Fruit fly (Drosophila melanogaster): Measurements from ENCODE around the gene pkaap.
A peak's percentile ranks its signal among the peaks of the same experiment; 100 is the strongest.

pkaap gene

dm6 chr2L:16315027-16315426 lies 26.9 kb downstream of the pkaap start (continued):
- no peak for TF ChIP-seq Blimp-1 (GFP tag; optimal IDR thresholded peaks at IDR 0.05)
- TF ChIP-seq Hr38 (GFP tag; optimal IDR thresholded peaks at IDR 0.05): no peak
- TF ChIP-seq salr (GFP tag; optimal IDR thresholded peaks at IDR 0.05): no peak
- TF ChIP-seq CG34406 (GFP tag; optimal IDR thresholded peaks at IDR 0.05): no peak
- no peak for TF ChIP-seq CG3919 (GFP tag; optimal IDR thresholded peaks at IDR 0.05)
- peak; percentile 65 for TF ChIP-seq CG6808 (GFP tag; optimal IDR thresholded peaks at IDR 0.05)
- no peak for TF ChIP-seq cyc (GFP tag; optimal IDR thresholded peaks at IDR 0.05)
- no peak for TF ChIP-seq pdm3 (GFP tag; optimal IDR thresholded peaks at IDR 0.05)
- TF ChIP-seq net (GFP tag; optimal IDR thresholded peaks at IDR 0.05): no peak
- no peak for TF ChIP-seq CG32006 (GFP tag; optimal IDR thresholded peaks at IDR 0.05)
- no peak for TF ChIP-seq CG11294 (GFP tag; IDR thresholded peaks at IDR 0.05)
- no peak for TF ChIP-seq achi (GFP tag; optimal IDR thresholded peaks at IDR 0.05)
- TF ChIP-seq CG11902 (GFP tag; optimal IDR thresholded peaks at IDR 0.05): no peak
- peak; percentile 62 for TF ChIP-seq fkh (GFP tag; optimal IDR thresholded peaks at IDR 0.05)
- no peak for TF ChIP-seq CG7368 (GFP tag; optimal IDR thresholded peaks at IDR 0.05)
- no peak for TF ChIP-seq Eip75B (GFP tag; optimal IDR thresholded peaks at IDR 0.05)

DNA sequence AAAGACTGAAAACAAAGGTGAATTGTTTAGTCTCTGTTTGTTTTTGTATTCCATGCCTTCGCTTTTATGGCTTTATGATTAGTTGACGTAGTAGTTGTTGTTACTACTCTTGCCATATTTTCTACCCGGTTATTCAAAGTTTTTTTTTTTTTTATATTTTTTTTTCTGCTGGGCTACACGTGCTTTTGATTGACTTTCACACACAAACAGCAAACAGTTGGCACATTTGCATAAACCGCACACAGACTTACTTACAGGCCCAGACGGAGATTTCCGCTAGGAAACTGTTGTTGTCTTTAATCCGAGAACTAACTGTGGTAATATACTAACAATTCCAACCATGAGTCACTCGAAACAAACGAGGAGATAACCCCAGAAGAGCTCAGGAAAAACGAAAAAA lies 27.8 kb downstream of the pkaap start:
- TF ChIP-seq CG10631 (GFP tag; optimal IDR thresholded peaks at IDR 0.05) (no peak), fkh (GFP tag; optimal IDR thresholded peaks at IDR 0.05) (peak; percentile 14)

DNA sequence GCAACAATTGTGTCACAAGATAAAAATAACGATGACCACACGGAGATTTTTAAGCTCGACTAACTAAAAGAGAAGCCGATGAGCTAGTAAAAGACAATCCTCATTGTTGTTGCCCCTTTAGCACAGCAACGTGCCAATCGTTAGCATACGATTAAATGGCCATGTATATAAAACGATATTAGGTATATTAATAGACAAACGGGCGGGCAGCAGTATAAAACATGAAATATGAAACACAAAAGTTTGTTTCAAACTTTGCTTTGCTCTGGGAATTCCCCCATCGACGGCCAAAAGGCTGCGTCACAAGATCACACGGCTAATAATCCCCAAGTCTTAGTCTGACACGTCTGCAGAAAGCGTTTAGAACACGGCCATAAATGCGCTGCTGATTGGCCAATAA lies 28.3 kb downstream of the pkaap start:
- no peak for TF ChIP-seq CG8319 (GFP tag; optimal IDR thresholded peaks at IDR 0.05)
- TF ChIP-seq achi (GFP tag; optimal IDR thresholded peaks at IDR 0.05): no peak
- TF ChIP-seq Eip75B (GFP tag; optimal IDR thresholded peaks at IDR 0.05): no peak
- no peak for TF ChIP-seq CG6163 (GFP tag; IDR thresholded peaks at IDR 0.05)
- TF ChIP-seq ss (GFP tag; optimal IDR thresholded peaks at IDR 0.05): no peak
- no peak for TF ChIP-seq CG6276 (GFP tag; optimal IDR thresholded peaks at IDR 0.05)
- TF ChIP-seq CG10669 (GFP tag; optimal IDR thresholded peaks at IDR 0.05): no peak
- TF ChIP-seq acj6 (GFP tag; optimal IDR thresholded peaks at IDR 0.05): no peak
- no peak for TF ChIP-seq CG4318 (GFP tag; optimal IDR thresholded peaks at IDR 0.05)
- no peak for TF ChIP-seq eg (GFP tag; IDR thresholded peaks at IDR 0.05)
- no peak for TF ChIP-seq Hr4 (GFP tag; optimal IDR thresholded peaks at IDR 0.05)
- TF ChIP-seq fd59A (GFP tag; optimal IDR thresholded peaks at IDR 0.05): no peak
- no peak for TF ChIP-seq CG8632 (GFP tag; optimal IDR thresholded peaks at IDR 0.05)

dm6 chr2L:16317131-16317530 lies 29.0 kb downstream of the pkaap start:
- TF ChIP-seq fkh (GFP tag; optimal IDR thresholded peaks at IDR 0.05) (peak; percentile 50), Gug (GFP tag; IDR thresholded peaks at IDR 0.05) (no peak)

dm6 chr2L:16317777-16318610 lies 29.9 kb downstream of the pkaap start:
- TF ChIP-seq CG7368 (GFP tag; optimal IDR thresholded peaks at IDR 0.05): no peak
- TF ChIP-seq CG6163 (GFP tag; IDR thresholded peaks at IDR 0.05): no peak
- no peak for TF ChIP-seq acj6 (GFP tag; optimal IDR thresholded peaks at IDR 0.05)
- TF ChIP-seq Eip78C (GFP tag): peak; percentile 54
- TF ChIP-seq eg (GFP tag; IDR thresholded peaks at IDR 0.05): 0 out of 3 replicates have a peak, but pooled peaks have one; percentile 15
- TF ChIP-seq CG3032 (tag; optimal IDR thresholded peaks at IDR 0.05): no peak
- TF ChIP-seq CG6854 (GFP tag; optimal IDR thresholded peaks at IDR 0.05): no peak
- no peak for TF ChIP-seq ss (GFP tag; optimal IDR thresholded peaks at IDR 0.05)
- TF ChIP-seq fkh (GFP tag; optimal IDR thresholded peaks at IDR 0.05): peak; percentile 48
- no peak for TF ChIP-seq topi (GFP tag; optimal IDR thresholded peaks at IDR 0.05)
- no peak for TF ChIP-seq CG6792 (GFP tag; optimal IDR thresholded peaks at IDR 0.05)
- TF ChIP-seq svp (GFP tag): no peak
- no peak for TF ChIP-seq fd59A (GFP tag; optimal IDR thresholded peaks at IDR 0.05)
- TF ChIP-seq CG8632 (GFP tag; optimal IDR thresholded peaks at IDR 0.05): no peak
- no peak for TF ChIP-seq pdm3 (GFP tag; optimal IDR thresholded peaks at IDR 0.05)
